Worm (Caenorhabditis elegans): ENCODE results near the gene gpa-11.

- TF ChIP-seq hlh-8 (tag; optimal IDR thresholded peaks at IDR 0.05) (no peak), madf-2 (tag; optimal IDR thresholded peaks at IDR 0.05) (no peak), zip-5 (tag; optimal IDR thresholded peaks at IDR 0.05) (no peak), tbx-7 (tag; optimal IDR thresholded peaks at IDR 0.05) (no peak), pag-3 (tag; optimal IDR thresholded peaks at IDR 0.05; ENCODE audit: borderline replicate concordance) (no peak), unc-42 (tag; optimal IDR thresholded peaks at IDR 0.05) (no peak), tbx-2 (tag; optimal IDR thresholded peaks at IDR 0.05) (no peak), lin-11 (tag; optimal IDR thresholded peaks at IDR 0.05) (no peak), pha-4 (tag; optimal IDR thresholded peaks at IDR 0.05) (no peak), sox-2 (GFP tag; IDR thresholded peaks at IDR 0.05) (no peak), sox-4 (tag; optimal IDR thresholded peaks at IDR 0.05) (no peak)
These were observed 24.0 kb upstream of the gpa-11 start, which contains the start of gene C16A11.5 for ce11 chrII:4222983-4223382.

Data from whole organism, late embryonic.